Worm (Caenorhabditis elegans) whole organism, L4/young adult: Measurements from ENCODE around the gene Y59E1A.4.

Experiments used
- W03F9.2 ChIP-seq: fragments of 150-350 bp; optimal IDR thresholded peaks from 2 replicates; lab custom pipeline; 2014; ENCODE audit warnings: missing biosample characterization, missing genetic modification characterization
- dao-5 ChIP-seq: sonication (generic microtip); optimal IDR thresholded peaks from 2 replicates; lab custom pipeline; 2016; ENCODE audit warnings: missing genotype, missing genetic modification characterization, moderate library complexity, missing compliant biosample characterization
- him-1 ChIP-seq: sonication (generic microtip); optimal IDR thresholded peaks from 2 replicates; lab custom pipeline; 2016; ENCODE audit warnings: missing genotype, missing genetic modification reagents, missing genetic modification characterization, missing compliant biosample characterization

DNA sequence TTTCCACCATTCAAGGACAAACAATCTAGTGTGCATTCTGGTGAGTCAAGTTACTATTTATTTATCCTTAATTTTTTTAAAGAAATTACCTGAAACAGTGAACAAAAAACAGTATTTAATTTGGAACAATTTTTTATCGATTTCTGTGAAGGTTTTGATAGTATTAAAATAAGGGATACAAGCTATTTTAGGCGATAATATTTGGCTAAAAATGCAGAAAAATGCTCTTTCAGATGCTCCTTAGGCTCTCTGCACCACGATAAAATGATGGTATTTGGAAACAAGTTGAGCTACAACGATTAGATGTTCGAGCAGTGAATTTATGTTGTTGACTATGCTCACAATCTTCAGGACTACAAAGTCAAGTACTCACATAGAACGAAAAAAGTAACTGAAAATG is 35.9 kb upstream of the Y59E1A.4 start, which contains the start of gene F52D2.6:
- TF ChIP-seq W03F9.2 (tag; lab: Kevin White, UChicago) (no peak), him-1 (tag; lab: Kevin White, UChicago) (no peak), dao-5 (no peak)
